Fruit fly (Drosophila melanogaster) whole organism, embryonic: ENCODE data around the gene CG7227.
A peak's percentile ranks its signal among the peaks of the same experiment; 100 is the strongest.

ENCODE experiments used
- BtbVII ChIP-seq: fragments of 200-800 bp; sonication (Bioruptor generic); optimal IDR thresholded peaks from 3 replicates; lab custom pipeline; 2017; ENCODE audit warnings: missing biosample characterization, mild to moderate bottlenecking, missing genetic modification characterization
- CG10366 ChIP-seq: fragments of 200-800 bp; sonication (Bioruptor generic); IDR thresholded peaks from 2 replicates; pipeline ENCODE4 v1.3.6; 2022; ENCODE audit warnings: missing biosample characterization, missing genetic modification characterization
- CG11456 ChIP-seq: fragments of 200-800 bp; sonication (Bioruptor generic); IDR thresholded peaks from 3 replicates; pipeline ENCODE4 v1.3.6; 2022; ENCODE audit warnings: missing biosample characterization, missing genetic modification characterization
- CG12659 ChIP-seq: fragments of 200-800 bp; sonication (Bioruptor generic); optimal IDR thresholded peaks from 3 replicates; lab custom pipeline; 2017; ENCODE audit warnings: mild to moderate bottlenecking, missing biosample characterization, missing genetic modification reagents, missing genetic modification characterization
- CG12942 ChIP-seq: fragments of 200-800 bp; sonication (Bioruptor generic); optimal IDR thresholded peaks from 3 replicates; lab custom pipeline; 2016; ENCODE audit warnings: missing biosample characterization, missing genetic modification characterization
- CG15269 ChIP-seq: fragments of 200-800 bp; sonication (Bioruptor generic); optimal IDR thresholded peaks from 2 replicates; lab custom pipeline; 2018; ENCODE audit warnings: missing biosample characterization, mild to moderate bottlenecking, missing genetic modification characterization, moderate library complexity
- CG15479 ChIP-seq: fragments of 200-800 bp; sonication (Bioruptor generic); optimal IDR thresholded peaks from 3 replicates; lab custom pipeline; 2019; ENCODE audit warnings: missing biosample characterization, mild to moderate bottlenecking, missing genetic modification characterization, moderate library complexity
- CG1603 ChIP-seq: fragments of 200-800 bp; sonication (Bioruptor generic); optimal IDR thresholded peaks from 2 replicates; lab custom pipeline; 2019; ENCODE audit warnings: missing biosample characterization, mild to moderate bottlenecking, missing genetic modification characterization, moderate library complexity
- CG3065 ChIP-seq: fragments of 200-800 bp; sonication (Bioruptor generic); optimal IDR thresholded peaks from 2 replicates; lab custom pipeline; 2016; ENCODE audit warnings: missing biosample characterization, missing genetic modification characterization
- CG32532 ChIP-seq: fragments of 200-800 bp; sonication (Bioruptor generic); IDR thresholded peaks from 2 replicates; pipeline ENCODE4 v1.3.6; 2022; ENCODE audit warnings: missing biosample characterization, missing genetic modification characterization
- CG34422 ChIP-seq: fragments of 200-800 bp; sonication (Bioruptor generic); IDR thresholded peaks from 3 replicates; pipeline ENCODE4 v1.3.6; 2022; ENCODE audit warnings: missing biosample characterization, missing genetic modification characterization
- CG6683 ChIP-seq: fragments of 200-800 bp; sonication (Bioruptor generic); optimal IDR thresholded peaks from 2 replicates; lab custom pipeline; 2017; ENCODE audit warnings: missing biosample characterization, mild to moderate bottlenecking, missing genetic modification characterization, missing genetic modification reagents
- CG7786 ChIP-seq: fragments of 200-800 bp; sonication (Bioruptor generic); optimal IDR thresholded peaks from 2 replicates; lab custom pipeline; 2016; ENCODE audit warnings: missing biosample characterization, missing genetic modification characterization
- CG7839 ChIP-seq: fragments of 200-800 bp; sonication (Bioruptor generic); optimal IDR thresholded peaks from 3 replicates; lab custom pipeline; 2018; ENCODE audit warnings: missing biosample characterization, mild to moderate bottlenecking, missing genetic modification characterization, moderate library complexity
- CG7987 ChIP-seq: fragments of 200-800 bp; sonication (Bioruptor generic); optimal IDR thresholded peaks from 2 replicates; lab custom pipeline; 2018; ENCODE audit warnings: missing biosample characterization, mild to moderate bottlenecking, missing genetic modification characterization, moderate library complexity
- CG9609 ChIP-seq: fragments of 200-800 bp; sonication (Bioruptor generic); optimal IDR thresholded peaks from 3 replicates; lab custom pipeline; 2016; ENCODE audit warnings: missing biosample characterization, missing genetic modification characterization
- CHES-1-like ChIP-seq: fragments of 200-800 bp; sonication (Bioruptor generic); optimal IDR thresholded peaks from 2 replicates; lab custom pipeline; 2016; ENCODE audit warnings: missing biosample characterization, missing genetic modification characterization
- Camta ChIP-seq: fragments of 200-800 bp; sonication (Bioruptor generic); optimal IDR thresholded peaks from 2 replicates; lab custom pipeline; 2016; ENCODE audit warnings: missing biosample characterization, missing genetic modification characterization
- Chrac-16 ChIP-seq: fragments of 200-800 bp; sonication (Bioruptor generic); optimal IDR thresholded peaks from 3 replicates; lab custom pipeline; 2016; ENCODE audit warnings: missing biosample characterization, missing genetic modification characterization
- Dip2 ChIP-seq: fragments of 200-800 bp; sonication (Bioruptor generic); IDR thresholded peaks from 2 replicates; pipeline ENCODE4 v1.3.6; 2022; ENCODE audit warnings: missing biosample characterization, missing genetic modification characterization
- E2f2 ChIP-seq: fragments of 200-800 bp; sonication (Bioruptor generic); IDR thresholded peaks from 2 replicates; pipeline ENCODE4 v1.3.6; 2022; ENCODE audit warnings: missing biosample characterization, missing genetic modification characterization
- Eip74EF ChIP-seq, 2 experiments: fragments of 200-800 bp in 1 of 2; fragments of >200 bp in 1 of 2; sonication (Bioruptor generic) in 1 of 2; optimal IDR thresholded peaks; 2 replicates each; lab custom pipeline; 2017 to 2019; ENCODE audit warnings: missing biosample characterization in 2 of 2, missing genetic modification characterization in 2 of 2, mild to moderate bottlenecking in 1 of 2, moderate library complexity in 1 of 2
- Gug ChIP-seq: fragments of 200-800 bp; sonication (Bioruptor generic); IDR thresholded peaks from 4 replicates; pipeline ENCODE4 v1.3.6; 2022; ENCODE audit warnings: missing biosample characterization, missing genetic modification characterization
- HLH54F ChIP-seq: fragments of 200-800 bp; sonication (Bioruptor generic); optimal IDR thresholded peaks from 3 replicates; lab custom pipeline; 2016; ENCODE audit warnings: missing biosample characterization, missing genetic modification characterization
- HmgD ChIP-seq: fragments of 200-800 bp; sonication (Bioruptor generic); optimal IDR thresholded peaks from 3 replicates; lab custom pipeline; 2016; ENCODE audit warnings: missing biosample characterization, missing genetic modification characterization
- Hr51 ChIP-seq, 2 experiments: fragments of 200-800 bp; sonication (Bioruptor generic); optimal IDR thresholded peaks; 2 replicates in 1 of 2; 3 replicates in 1 of 2; lab custom pipeline; 2016 to 2018; ENCODE audit warnings: missing biosample characterization in 2 of 2, missing genetic modification characterization in 2 of 2, mild to moderate bottlenecking in 1 of 2, moderate library complexity in 1 of 2
- Max ChIP-seq: fragments of 200-800 bp; sonication (Bioruptor generic); optimal IDR thresholded peaks from 2 replicates; lab custom pipeline; 2016; ENCODE audit warnings: missing biosample characterization, mild to moderate bottlenecking, missing genetic modification characterization
- Mes4 ChIP-seq: fragments of 200-800 bp; sonication (Bioruptor generic); optimal IDR thresholded peaks from 2 replicates; lab custom pipeline; 2016; ENCODE audit warnings: missing biosample characterization, missing genetic modification characterization
- NC2β ChIP-seq: fragments of 200-800 bp; sonication (Bioruptor generic); optimal IDR thresholded peaks from 2 replicates; lab custom pipeline; 2016; ENCODE audit warnings: missing biosample characterization, missing genetic modification characterization
- Oaz ChIP-seq: fragments of 200-800 bp; sonication (Bioruptor generic); IDR thresholded peaks from 2 replicates; pipeline ENCODE4 v1.3.6; 2022; ENCODE audit warnings: missing biosample characterization, missing genetic modification characterization
- Poxn ChIP-seq: fragments of 200-800 bp; sonication (Bioruptor generic); IDR thresholded peaks from 2 replicates; pipeline ENCODE4 v1.3.6; 2022; ENCODE audit warnings: missing biosample characterization, missing genetic modification characterization
- Ptx1 ChIP-seq: fragments of 200-800 bp; sonication (Bioruptor generic); IDR thresholded peaks from 2 replicates; pipeline ENCODE4 v1.3.6; 2022; ENCODE audit warnings: missing biosample characterization, missing genetic modification characterization
- Xbp1 ChIP-seq: fragments of 200-800 bp; sonication (Bioruptor generic); optimal IDR thresholded peaks from 3 replicates; lab custom pipeline; 2016; ENCODE audit warnings: missing biosample characterization, mild to moderate bottlenecking, missing genetic modification characterization
- ab ChIP-seq: fragments of 200-800 bp; sonication (Bioruptor generic); optimal IDR thresholded peaks from 2 replicates; lab custom pipeline; 2016; ENCODE audit warnings: missing biosample characterization, missing genetic modification characterization
- amos ChIP-seq: fragments of 200-800 bp; sonication (Bioruptor generic); IDR thresholded peaks from 2 replicates; pipeline ENCODE4 v1.3.6; 2022; ENCODE audit warnings: missing biosample characterization, missing genetic modification characterization; ENCODE audit not compliant: partially characterized antibody
- ase ChIP-seq: fragments of 200-800 bp; sonication (Bioruptor generic); IDR thresholded peaks from 3 replicates; pipeline ENCODE4 v1.3.6; 2022; ENCODE audit warnings: missing biosample characterization, missing genetic modification characterization
- ash1 ChIP-seq: fragments of 200-800 bp; sonication (Bioruptor generic); optimal IDR thresholded peaks from 2 replicates; lab custom pipeline; 2018; ENCODE audit warnings: missing biosample characterization, mild to moderate bottlenecking, missing genetic modification characterization
- croc ChIP-seq: fragments of 200-800 bp; sonication (Bioruptor generic); conservative IDR thresholded peaks from 3 replicates; pipeline ENCODE4 v1.3.6; 2022; ENCODE audit warnings: missing biosample characterization, missing genetic modification characterization
- crol ChIP-seq: fragments of 200-800 bp; sonication (Bioruptor generic); IDR thresholded peaks from 2 replicates; pipeline ENCODE4 v1.3.6; 2022; ENCODE audit warnings: missing biosample characterization, missing genetic modification characterization
- dimm ChIP-seq: fragments of 200-800 bp; sonication (Bioruptor generic); IDR thresholded peaks from 2 replicates; pipeline ENCODE4 v1.3.6; 2022; ENCODE audit warnings: missing biosample characterization, missing genetic modification characterization
- eve ChIP-seq, 2 experiments: fragments of >200 bp; optimal IDR thresholded peaks; 2 replicates each; lab custom pipeline; 2017; ENCODE audit warnings: missing biosample characterization in 2 of 2, missing genetic modification characterization in 2 of 2
- fd102C ChIP-seq: fragments of 200-800 bp; sonication (Bioruptor generic); optimal IDR thresholded peaks from 2 replicates; lab custom pipeline; 2018; ENCODE audit warnings: missing biosample characterization, mild to moderate bottlenecking, missing genetic modification characterization, moderate library complexity
- grau ChIP-seq: fragments of 200-800 bp; optimal IDR thresholded peaks from 3 replicates; lab custom pipeline; 2019; ENCODE audit warnings: missing biosample characterization, mild to moderate bottlenecking, missing genetic modification characterization, moderate library complexity
- gsb ChIP-seq: fragments of 200-800 bp; sonication (Bioruptor generic); IDR thresholded peaks from 2 replicates; pipeline ENCODE4 v1.3.6; 2022; ENCODE audit warnings: missing biosample characterization, missing genetic modification characterization
- gsb-n ChIP-seq: fragments of 200-800 bp; sonication (Bioruptor generic); optimal IDR thresholded peaks from 3 replicates; lab custom pipeline; 2018; ENCODE audit warnings: missing biosample characterization, mild to moderate bottlenecking, missing genetic modification characterization
- hbn ChIP-seq: fragments of 200-800 bp; sonication (Bioruptor generic); IDR thresholded peaks from 2 replicates; pipeline ENCODE4 v1.3.6; 2022; ENCODE audit warnings: missing biosample characterization, missing genetic modification characterization; ENCODE audit not compliant: partially characterized antibody
- jigr1 ChIP-seq: fragments of 200-800 bp; sonication (Bioruptor generic); IDR thresholded peaks from 3 replicates; pipeline ENCODE4 v1.3.6; 2022; ENCODE audit warnings: missing biosample characterization, missing genetic modification characterization
- seq ChIP-seq: fragments of 200-800 bp; sonication (Bioruptor generic); IDR thresholded peaks from 2 replicates; pipeline ENCODE4 v1.3.6; 2022; ENCODE audit warnings: missing biosample characterization, missing genetic modification characterization
- slou ChIP-seq: fragments of 200-800 bp; sonication (Bioruptor generic); optimal IDR thresholded peaks from 3 replicates; lab custom pipeline; 2016; ENCODE audit warnings: missing biosample characterization, missing genetic modification characterization
- tin ChIP-seq: fragments of 200-800 bp; sonication (Bioruptor generic); optimal IDR thresholded peaks from 3 replicates; lab custom pipeline; 2016; ENCODE audit warnings: missing biosample characterization, missing genetic modification characterization
- vnd ChIP-seq: fragments of 200-800 bp; sonication (Bioruptor generic); IDR thresholded peaks from 3 replicates; pipeline ENCODE4 v1.3.6; 2022; ENCODE audit warnings: missing biosample characterization, missing genetic modification characterization; ENCODE audit not compliant: partially characterized antibody

CG7227 gene

DNA sequence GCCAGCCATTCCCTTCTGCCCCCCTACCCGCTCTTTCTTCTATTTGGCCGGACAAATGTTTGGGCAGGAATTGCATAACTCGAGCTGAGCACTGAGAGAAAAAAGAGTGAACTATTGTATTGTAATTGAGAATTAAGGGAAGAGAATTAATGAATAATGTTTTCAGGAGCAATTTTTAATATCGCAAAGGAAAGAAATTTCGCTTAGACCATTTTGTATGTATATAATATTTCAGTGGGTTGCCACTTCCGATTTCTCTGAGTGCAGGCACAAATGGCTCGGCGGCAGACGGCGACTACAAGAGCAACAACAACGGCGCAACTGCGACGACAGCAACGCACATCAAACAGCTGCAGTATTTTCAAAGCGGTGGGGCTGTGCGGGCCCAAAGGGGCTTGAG, 33.3 kb downstream of the CG7227 start (continued):
- TF ChIP-seq HmgD, result no peak
- TF ChIP-seq Xbp1 (GFP tag; lab: Kevin White, UChicago), result peak; percentile 79
- TF ChIP-seq ash1 (GFP tag; lab: Kevin White, UChicago), result no peak
- TF ChIP-seq Camta (GFP tag; lab: Kevin White, UChicago), result peak; percentile 75
- TF ChIP-seq Dip2 (GFP tag; lab: Robert Waterston, UW), result no peak
- TF ChIP-seq CG15269 (tag; lab: Kevin White, UChicago), result peak; percentile 81
- TF ChIP-seq Gug, result peak; percentile 56; the same call in 2 of the 4 replicates
- TF ChIP-seq CG7786, result peak; percentile 41
- peak; percentile 73 for TF ChIP-seq Oaz
- TF ChIP-seq NC2β (GFP tag; lab: Kevin White, UChicago), result peak; percentile 65
- peak; percentile 84 for TF ChIP-seq Ptx1 (GFP tag; lab: Robert Waterston, UW)
- TF ChIP-seq eve (GFP tag; optimal IDR thresholded peaks at IDR 0.05; lab: Kevin White, UChicago), result peak in 1 of 2 experiments; percentile 81
- peak in 1 of 2 experiments; percentile 52 for TF ChIP-seq Eip74EF (GFP tag; optimal IDR thresholded peaks at IDR 0.05; lab: Kevin White, UChicago)
- TF ChIP-seq CG12942, result peak; percentile 72
- no peak for TF ChIP-seq Poxn
- TF ChIP-seq Max (GFP tag; lab: Kevin White, UChicago), result peak; percentile 31
- TF ChIP-seq tin (GFP tag; lab: Kevin White, UChicago), result peak; percentile 63
- peak; percentile 65 for TF ChIP-seq croc
- peak; percentile 55; the same call in 1 of the 2 replicates for TF ChIP-seq E2f2 (GFP tag; lab: Robert Waterston, UW)
- TF ChIP-seq CHES-1-like (GFP tag; lab: Kevin White, UChicago), result peak; percentile 42
- no peak for TF ChIP-seq CG15479
- peak; percentile 71 for TF ChIP-seq Chrac-16 (GFP tag; lab: Kevin White, UChicago)
- TF ChIP-seq vnd (GFP tag; lab: Robert Waterston, UW), result no peak
- peak; percentile 67; the same call in 1 of the 2 replicates for TF ChIP-seq CG32532 (GFP tag; lab: Robert Waterston, UW)
- peak; percentile 73 for TF ChIP-seq Mes4 (GFP tag; lab: Kevin White, UChicago)
- no peak for TF ChIP-seq slou
- TF ChIP-seq BtbVII (GFP tag; lab: Kevin White, UChicago), result peak; percentile 43
- peak; percentile 55 for TF ChIP-seq CG3065 (GFP tag; lab: Kevin White, UChicago)
- TF ChIP-seq gsb (GFP tag; lab: Robert Waterston, UW), result peak; percentile 67
- TF ChIP-seq jigr1 (GFP tag; lab: Robert Waterston, UW), result peak; percentile 60; the same call in 2 of the 3 replicates
- peak; percentile 43 for TF ChIP-seq dimm (GFP tag; lab: Robert Waterston, UW)
- TF ChIP-seq Hr51 (GFP tag; optimal IDR thresholded peaks at IDR 0.05; lab: Kevin White, UChicago), result peak; percentile 11 to 86
- peak; percentile 90 for TF ChIP-seq CG1603 (tag; lab: Kevin White, UChicago)
- peak; percentile 83 for TF ChIP-seq ase (GFP tag; lab: Robert Waterston, UW)
- TF ChIP-seq fd102C (GFP tag; lab: Kevin White, UChicago), result no peak
- TF ChIP-seq CG7987 (GFP tag; lab: Kevin White, UChicago), result no peak
- TF ChIP-seq amos (GFP tag; lab: Robert Waterston, UW), result no peak
- peak; percentile 5 for TF ChIP-seq CG6683 (GFP tag; lab: Kevin White, UChicago)
- peak; percentile 68 for TF ChIP-seq crol (GFP tag; lab: Robert Waterston, UW)
- 0 out of 3 replicates have a peak, but pooled peaks have one; percentile 55 for TF ChIP-seq CG11456 (GFP tag; lab: Robert Waterston, UW)
- peak; percentile 82 for TF ChIP-seq CG34422 (GFP tag; lab: Robert Waterston, UW)
- peak; percentile 83 for TF ChIP-seq CG10366 (GFP tag; lab: Robert Waterston, UW)
- peak; percentile 51 for TF ChIP-seq CG9609
- peak; percentile 59 for TF ChIP-seq CG12659 (GFP tag; lab: Kevin White, UChicago)
- peak; percentile 68 for TF ChIP-seq grau (tag; lab: Kevin White, UChicago)
- TF ChIP-seq seq (GFP tag; lab: Robert Waterston, UW), result peak; percentile 81
- no peak for TF ChIP-seq hbn (GFP tag; lab: Robert Waterston, UW)
- no peak for TF ChIP-seq ab
- peak; percentile 40 for TF ChIP-seq gsb-n (tag; lab: Kevin White, UChicago)
- peak; percentile 76 for TF ChIP-seq CG7839
- peak; percentile 56 for TF ChIP-seq HLH54F (GFP tag; lab: Kevin White, UChicago)
